Worm (Caenorhabditis elegans) whole organism, L4/young adult: ENCODE data around the gene dpl-1.

Experiments used
- W03F9.2 ChIP-seq: fragments of 150-350 bp; optimal IDR thresholded peaks from 2 replicates; lab custom pipeline; 2014; ENCODE audit warnings: missing biosample characterization, missing genetic modification characterization
- dao-5 ChIP-seq: sonication (generic microtip); optimal IDR thresholded peaks from 2 replicates; lab custom pipeline; 2016; ENCODE audit warnings: missing genotype, missing genetic modification characterization, moderate library complexity, missing compliant biosample characterization
- him-1 ChIP-seq: sonication (generic microtip); optimal IDR thresholded peaks from 2 replicates; lab custom pipeline; 2016; ENCODE audit warnings: missing genotype, missing genetic modification reagents, missing genetic modification characterization, missing compliant biosample characterization

- TF ChIP-seq W03F9.2 (tag; lab: Kevin White, UChicago) (no peak), dao-5 (tag; lab: Kevin White, UChicago) (no peak), him-1 (no peak)
Observed at ce11 chrII:9188380-9188779, 18.7 kb downstream of the dpl-1 start, which contains the start of gene sym-2.
